Worm (Caenorhabditis elegans): ENCODE results near the gene bas-1.

DNA sequence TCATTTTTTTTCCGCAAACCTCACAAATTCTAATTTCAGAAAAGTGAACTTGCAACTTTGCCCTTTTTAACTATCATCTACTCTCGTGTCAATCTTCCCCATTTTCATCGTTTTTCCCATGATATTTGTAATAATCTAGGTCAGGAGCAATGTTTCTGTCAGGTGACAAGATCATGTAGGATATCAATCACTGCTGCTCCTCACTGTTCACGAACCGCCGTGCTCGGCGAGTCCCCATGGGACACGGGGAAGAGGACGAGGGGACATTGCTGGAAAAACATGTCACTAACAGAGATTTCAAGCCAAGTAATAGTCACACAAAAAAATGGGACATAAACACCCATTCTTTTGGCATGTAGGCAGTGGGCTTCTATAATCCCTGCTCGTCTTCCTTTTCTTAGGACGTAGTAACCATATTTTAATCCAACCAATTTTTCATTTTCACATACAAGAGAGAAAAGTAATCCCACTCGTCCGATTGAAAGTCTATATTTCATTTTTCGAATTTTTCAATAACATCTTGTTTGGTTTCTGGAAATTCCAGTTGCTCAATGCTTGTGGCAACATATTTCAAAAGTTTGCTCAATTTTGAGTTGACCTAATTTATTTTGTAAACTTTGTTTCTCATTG lies 41.1 kb upstream of the bas-1 start:
- no peak for TF ChIP-seq snpc-4 (tag; optimal IDR thresholded peaks at IDR 0.05)
- TF ChIP-seq ztf-11 (tag; optimal IDR thresholded peaks at IDR 0.05) = no peak
- TF ChIP-seq unc-62 (GFP tag; optimal IDR thresholded peaks at IDR 0.05) = no peak
- no peak for TF ChIP-seq unc-120 (tag; optimal IDR thresholded peaks at IDR 0.05; ENCODE audit: poor library complexity, severe bottlenecking)
- no peak for TF ChIP-seq bed-3 (GFP tag; optimal IDR thresholded peaks at IDR 0.05)
- TF ChIP-seq nhr-2 (tag; optimal IDR thresholded peaks at IDR 0.05) = no peak
- no peak for TF ChIP-seq pha-4 (tag; optimal IDR thresholded peaks at IDR 0.05)
- no peak for TF ChIP-seq flh-1 (GFP tag; optimal IDR thresholded peaks at IDR 0.05)
- no peak for TF ChIP-seq zip-8 (tag; optimal IDR thresholded peaks at IDR 0.05)
- TF ChIP-seq nhr-28 (tag; optimal IDR thresholded peaks at IDR 0.05) = no peak
- no peak for TF ChIP-seq sem-2 (GFP tag; optimal IDR thresholded peaks at IDR 0.05)
- no peak for TF ChIP-seq lin-32 (GFP tag; optimal IDR thresholded peaks at IDR 0.05)
